Worm (Caenorhabditis elegans): ENCODE results near the gene kqt-3.

DNA sequence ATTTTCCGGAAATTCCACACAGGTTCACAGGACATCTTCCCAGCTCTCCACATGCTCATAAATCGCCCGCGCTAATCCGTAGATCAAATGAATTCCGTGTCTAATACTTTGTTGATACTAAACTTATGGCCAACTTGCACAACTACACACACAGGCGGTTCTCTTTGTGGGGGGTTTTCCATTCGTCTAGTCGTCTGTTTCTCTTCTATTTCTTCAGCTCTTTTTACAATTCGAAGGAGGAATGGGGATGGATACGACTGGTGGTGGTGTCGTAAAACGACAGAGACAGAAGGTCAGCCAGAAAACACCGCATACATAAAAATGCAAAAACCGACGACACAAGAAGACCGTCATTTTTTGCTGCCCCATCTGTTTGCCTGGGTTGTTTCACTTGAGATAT lies 43.3 kb downstream of the kqt-3 start:
- TF ChIP-seq aly-2 (tag; optimal IDR thresholded peaks at IDR 0.05) (no peak), nhr-12 (tag; optimal IDR thresholded peaks at IDR 0.05) (no peak), lin-13 (GFP tag; optimal IDR thresholded peaks at IDR 0.05) (no peak), nhr-11 (tag; optimal IDR thresholded peaks at IDR 0.05) (no peak), tlp-1 (tag; optimal IDR thresholded peaks at IDR 0.05) (no peak), ztf-11 (tag; optimal IDR thresholded peaks at IDR 0.05) (no peak), dpl-1 (GFP tag; optimal IDR thresholded peaks at IDR 0.05) (peak in 1 of 3 experiments; percentile 16), pqm-1 (tag; optimal IDR thresholded peaks at IDR 0.05) (no peak), nhr-77 (tag; optimal IDR thresholded peaks at IDR 0.05) (peak; percentile 29)
